Worm (Caenorhabditis elegans): Measurements from ENCODE around the gene T25B9.9.

Gene T25B9.9

ce11 chrIV:10761344-10761743 is 8.1 kb upstream of the T25B9.9 start, which contains the start of gene ugt-54:
ugt-54 (plus strand) TSS chrIV:10761698.
- no peak for TF ChIP-seq fos-1 (tag; optimal IDR thresholded peaks at IDR 0.05)
- no peak for TF ChIP-seq sem-4 (tag; optimal IDR thresholded peaks at IDR 0.05)
- no peak for TF ChIP-seq gmeb-1 (tag; optimal IDR thresholded peaks at IDR 0.05)
- TF ChIP-seq skn-1 (tag; optimal IDR thresholded peaks at IDR 0.05) = no peak
- TF ChIP-seq mdl-1 (tag; optimal IDR thresholded peaks at IDR 0.05) = no peak
- no peak for TF ChIP-seq F13H6.1 (tag; optimal IDR thresholded peaks at IDR 0.05)
- TF ChIP-seq elt-3 (tag; optimal IDR thresholded peaks at IDR 0.05) = no peak
- TF ChIP-seq nhr-237 (tag; optimal IDR thresholded peaks at IDR 0.05) = no peak

ce11 chrIV:10764206-10764605 is 5.2 kb upstream of the T25B9.9 start, which contains the start of gene T25B9.11:
T25B9.11 (plus strand) TSS chrIV:10764506.
- TF ChIP-seq lsy-2 (tag; optimal IDR thresholded peaks at IDR 0.05) (no peak), snpc-4 (tag; optimal IDR thresholded peaks at IDR 0.05) (no peak), gmeb-1 (tag; optimal IDR thresholded peaks at IDR 0.05) (no peak), nhr-237 (tag; optimal IDR thresholded peaks at IDR 0.05) (no peak), ZK546.5 (tag; optimal IDR thresholded peaks at IDR 0.05) (no peak), sem-4 (tag; optimal IDR thresholded peaks at IDR 0.05) (no peak), nhr-25 (tag; optimal IDR thresholded peaks at IDR 0.05) (no peak), lin-39 (tag; optimal IDR thresholded peaks at IDR 0.05) (no peak), nhr-11 (tag; optimal IDR thresholded peaks at IDR 0.05) (no peak), unc-55 (GFP tag; optimal IDR thresholded peaks at IDR 0.05) (no peak), nhr-77 (tag; optimal IDR thresholded peaks at IDR 0.05) (no peak)

ce11 chrIV:10765053-10765452 is 4.4 kb upstream of the T25B9.9 start, which contains the start of gene T25B9.12:
T25B9.12 (plus strand) TSS chrIV:10765353.
- TF ChIP-seq mdl-1 (tag; optimal IDR thresholded peaks at IDR 0.05) = no peak
- TF ChIP-seq sma-3 (GFP tag; optimal IDR thresholded peaks at IDR 0.05) = no peak
- TF ChIP-seq sem-4 (tag; optimal IDR thresholded peaks at IDR 0.05) = no peak
- no peak for TF ChIP-seq sma-9 (GFP tag; optimal IDR thresholded peaks at IDR 0.05)
- TF ChIP-seq sma-9 (tag; optimal IDR thresholded peaks at IDR 0.05) = no peak
- TF ChIP-seq nhr-23 (tag; optimal IDR thresholded peaks at IDR 0.05) = no peak
- no peak for TF ChIP-seq lin-39 (tag; optimal IDR thresholded peaks at IDR 0.05)
- TF ChIP-seq nhr-77 (tag; optimal IDR thresholded peaks at IDR 0.05) = no peak

- TF ChIP-seq nhr-77 (tag; optimal IDR thresholded peaks at IDR 0.05) (no peak), peb-1 (tag; optimal IDR thresholded peaks at IDR 0.05) (no peak), sem-4 (tag; optimal IDR thresholded peaks at IDR 0.05) (no peak), nhr-23 (tag; optimal IDR thresholded peaks at IDR 0.05) (no peak), lsy-2 (tag; optimal IDR thresholded peaks at IDR 0.05) (peak in 1 of 2 experiments; percentile 54), mab-5 (tag; optimal IDR thresholded peaks at IDR 0.05) (no peak), nhr-6 (tag; optimal IDR thresholded peaks at IDR 0.05) (no peak), egl-27 (tag; optimal IDR thresholded peaks at IDR 0.05) (no peak)
Measured at ce11 chrIV:10766071-10766470, 3.4 kb upstream of the T25B9.9 start.

ce11 chrIV:10768146-10768636 is 1.3 kb upstream of the T25B9.9 start, which contains the start of gene T25B9.8:
T25B9.8 (minus strand) TSS chrIV:10768196.
- TF ChIP-seq ztf-1 (GFP tag; conservative IDR thresholded peaks at IDR 0.05) (no peak), nhr-25 (tag; optimal IDR thresholded peaks at IDR 0.05) (no peak), C34F6.9 (tag; optimal IDR thresholded peaks at IDR 0.05) (peak; percentile 0)

ce11 chrIV:10771296-10771695 is 1.8 kb downstream of the T25B9.9 start:
- TF ChIP-seq ZK546.5 (tag; optimal IDR thresholded peaks at IDR 0.05) = no peak
- no peak for TF ChIP-seq ztf-1 (GFP tag; conservative IDR thresholded peaks at IDR 0.05)
- TF ChIP-seq nhr-25 (tag; optimal IDR thresholded peaks at IDR 0.05) = no peak
- no peak for TF ChIP-seq fos-1 (tag; optimal IDR thresholded peaks at IDR 0.05)
- no peak for TF ChIP-seq elt-3 (tag; optimal IDR thresholded peaks at IDR 0.05)
- TF ChIP-seq nhr-12 (tag; optimal IDR thresholded peaks at IDR 0.05) = no peak
- TF ChIP-seq sem-4 (tag; optimal IDR thresholded peaks at IDR 0.05) = no peak
- TF ChIP-seq gmeb-1 (tag; optimal IDR thresholded peaks at IDR 0.05) = no peak
- no peak for TF ChIP-seq mdl-1 (tag; optimal IDR thresholded peaks at IDR 0.05)
- TF ChIP-seq ztf-4 (tag; optimal IDR thresholded peaks at IDR 0.05) = no peak
- TF ChIP-seq alr-1 (tag; optimal IDR thresholded peaks at IDR 0.05) = no peak
- no peak for TF ChIP-seq ceh-82 (tag; optimal IDR thresholded peaks at IDR 0.05)
- TF ChIP-seq lin-13 (GFP tag; optimal IDR thresholded peaks at IDR 0.05) = no peak
- TF ChIP-seq lsy-2 (tag; optimal IDR thresholded peaks at IDR 0.05) = no peak
